Worm (Caenorhabditis elegans) whole organism, young adult: Measurements from ENCODE around the gene T05G5.4.

ENCODE experiments used
- B0336.3 ChIP-seq: fragments of 200-800 bp; sonication (Bioruptor generic); IDR thresholded peaks from 2 replicates; pipeline ENCODE4 v1.3.6; 2022; ENCODE audit warnings: missing genetic modification characterization, missing compliant biosample characterization
- C17E4.6 ChIP-seq: fragments of 200-800 bp; sonication (Bioruptor generic); IDR thresholded peaks from 2 replicates; pipeline ENCODE4 v1.3.6; 2022; ENCODE audit warnings: missing genetic modification reagents, missing genetic modification characterization, missing compliant biosample characterization
- D2030.7 ChIP-seq: fragments of 200-800 bp; sonication (Bioruptor generic); IDR thresholded peaks from 2 replicates; pipeline ENCODE4 v1.3.6; 2022; ENCODE audit warnings: missing genetic modification reagents, missing genetic modification characterization, missing compliant biosample characterization
- F22D6.2 ChIP-seq: sonication (generic microtip); optimal IDR thresholded peaks from 2 replicates; lab custom pipeline; 2016; ENCODE audit warnings: mild to moderate bottlenecking, missing genetic modification characterization, missing compliant biosample characterization
- F33H1.4 ChIP-seq: fragments of 200-800 bp; sonication (Bioruptor generic); IDR thresholded peaks from 2 replicates; pipeline ENCODE4 v1.3.6; 2022; ENCODE audit warnings: missing genetic modification reagents, missing genetic modification characterization, missing compliant biosample characterization
- F55B11.4 ChIP-seq: sonication (generic microtip); optimal IDR thresholded peaks from 2 replicates; lab custom pipeline; 2016; ENCODE audit warnings: missing compliant biosample characterization, missing genetic modification characterization, borderline replicate concordance; ENCODE audit not compliant: insufficient read depth
- Y53F4B.3 ChIP-seq: fragments of 200-800 bp; sonication (Bioruptor generic); IDR thresholded peaks from 2 replicates; pipeline ENCODE4 v1.3.6; 2022; ENCODE audit warnings: missing genetic modification reagents, missing genetic modification characterization, missing compliant biosample characterization
- Y67H2A.10 ChIP-seq: fragments of 200-800 bp; sonication (Bioruptor generic); conservative IDR thresholded peaks from 2 replicates; pipeline ENCODE4 v1.3.6; 2022; ENCODE audit warnings: missing genetic modification reagents, missing genetic modification characterization, missing compliant biosample characterization
- Y95B8A.8 ChIP-seq: fragments of 200-800 bp; sonication (Bioruptor generic); IDR thresholded peaks from 2 replicates; pipeline ENCODE4 v1.3.6; 2022; ENCODE audit warnings: missing genetic modification reagents, missing genetic modification characterization, missing compliant biosample characterization
- akir-1 ChIP-seq: fragments of 200-800 bp; sonication (Bioruptor generic); optimal IDR thresholded peaks from 2 replicates; lab custom pipeline; 2018; ENCODE audit warnings: mild to moderate bottlenecking, missing genetic modification characterization, moderate library complexity, missing compliant biosample characterization
- aptf-3 ChIP-seq: fragments of 200-800 bp; sonication (Bioruptor generic); IDR thresholded peaks from 2 replicates; pipeline ENCODE4 v1.3.6; 2022; ENCODE audit warnings: missing genetic modification characterization, missing compliant biosample characterization
- atf-7 ChIP-seq: sonication (generic microtip); optimal IDR thresholded peaks from 2 replicates; lab custom pipeline; 2017; ENCODE audit warnings: mild to moderate bottlenecking, missing genetic modification characterization, missing compliant biosample characterization
- attf-5 ChIP-seq: fragments of 200-800 bp; sonication (Bioruptor generic); optimal IDR thresholded peaks from 2 replicates; lab custom pipeline; 2018; ENCODE audit warnings: mild to moderate bottlenecking, missing genetic modification characterization, missing compliant biosample characterization
- attf-6 ChIP-seq: fragments of 200-800 bp; sonication (Bioruptor generic); IDR thresholded peaks from 2 replicates; pipeline ENCODE4 v1.3.6; 2022; ENCODE audit warnings: missing genetic modification reagents, missing genetic modification characterization, missing compliant biosample characterization
- ceh-100 ChIP-seq: fragments of 200-800 bp; sonication (Bioruptor generic); IDR thresholded peaks from 2 replicates; pipeline ENCODE4 v1.3.6; 2022; ENCODE audit warnings: missing genetic modification reagents, missing genetic modification characterization, missing compliant biosample characterization
- ceh-79 ChIP-seq: sonication (generic microtip); optimal IDR thresholded peaks from 2 replicates; lab custom pipeline; 2017; ENCODE audit warnings: mild to moderate bottlenecking, missing genetic modification characterization, missing compliant biosample characterization
- ceh-91 ChIP-seq: fragments of 200-800 bp; sonication (Bioruptor generic); IDR thresholded peaks from 2 replicates; pipeline ENCODE4 v1.3.6; 2022; ENCODE audit warnings: missing genetic modification reagents, missing genetic modification characterization, missing compliant biosample characterization
- chd-7 ChIP-seq: sonication (generic microtip); optimal IDR thresholded peaks from 2 replicates; lab custom pipeline; 2016; ENCODE audit warnings: mild to moderate bottlenecking, missing genetic modification characterization, moderate library complexity, missing compliant biosample characterization
- efl-1 ChIP-seq: fragments of 150-350 bp; optimal IDR thresholded peaks from 2 replicates; lab custom pipeline; 2014; ENCODE audit warnings: missing biosample characterization, missing genetic modification reagents, missing genetic modification characterization
- ekl-4 ChIP-seq: fragments of 200-800 bp; sonication (Bioruptor generic); IDR thresholded peaks from 2 replicates; pipeline ENCODE4 v1.3.6; 2022; ENCODE audit warnings: missing genetic modification reagents, missing genetic modification characterization, missing compliant biosample characterization
- hlh-12 ChIP-seq: sonication (generic microtip); optimal IDR thresholded peaks from 2 replicates; lab custom pipeline; 2016; ENCODE audit warnings: missing genetic modification characterization, missing compliant biosample characterization
- hsf-1 ChIP-seq: fragments of 200-800 bp; sonication (Bioruptor generic); IDR thresholded peaks from 2 replicates; pipeline ENCODE4 v1.3.6; 2022; ENCODE audit warnings: missing genetic modification reagents, missing genetic modification characterization, missing compliant biosample characterization
- let-607 ChIP-seq, 2 experiments: fragments of 200-800 bp in 1 of 2; sonication (Bioruptor generic) in 1 of 2; sonication (generic microtip) in 1 of 2; optimal IDR thresholded peaks; 2 replicates each; lab custom pipeline; 2016 to 2018; ENCODE audit warnings: mild to moderate bottlenecking in 2 of 2, missing compliant biosample characterization in 2 of 2, missing genetic modification characterization in 2 of 2, moderate library complexity in 2 of 2, missing genotype in 1 of 2
- lin-35 ChIP-seq, 3 experiments: fragments of 150-350 bp in 2 of 3; sonication (generic microtip) in 1 of 3; optimal IDR thresholded peaks; 2 replicates each; lab custom pipeline; 2014 to 2018; ENCODE audit warnings: missing biosample characterization in 3 of 3, missing genetic modification characterization in 3 of 3, missing genetic modification reagents in 3 of 3
- lir-1 ChIP-seq: fragments of 200-800 bp; sonication (Bioruptor generic); conservative IDR thresholded peaks from 2 replicates; pipeline ENCODE4 v1.3.6; 2022; ENCODE audit warnings: missing genetic modification reagents, missing genetic modification characterization, missing compliant biosample characterization
- lsl-1 ChIP-seq: fragments of 200-800 bp; sonication (Bioruptor generic); optimal IDR thresholded peaks from 2 replicates; lab custom pipeline; 2018; ENCODE audit warnings: mild to moderate bottlenecking, missing genetic modification characterization, moderate library complexity, missing compliant biosample characterization
- madf-3 ChIP-seq: fragments of 200-800 bp; sonication (Bioruptor generic); IDR thresholded peaks from 2 replicates; pipeline ENCODE4 v1.3.6; 2022; ENCODE audit warnings: missing genetic modification reagents, missing genetic modification characterization, missing compliant biosample characterization
- madf-6 ChIP-seq: fragments of 200-800 bp; sonication (Bioruptor generic); IDR thresholded peaks from 2 replicates; pipeline ENCODE4 v1.3.6; 2022; ENCODE audit warnings: missing genetic modification reagents, missing genetic modification characterization, missing compliant biosample characterization
- madf-8 ChIP-seq: fragments of 200-800 bp; sonication (Bioruptor generic); conservative IDR thresholded peaks from 2 replicates; pipeline ENCODE4 v1.3.6; 2022; ENCODE audit warnings: missing genetic modification reagents, missing genetic modification characterization, missing compliant biosample characterization
- mcd-1 ChIP-seq: fragments of 200-800 bp; sonication (Bioruptor generic); IDR thresholded peaks from 2 replicates; pipeline ENCODE4 v1.3.6; 2022; ENCODE audit warnings: missing genetic modification reagents, missing genetic modification characterization, missing compliant biosample characterization
- mel-28 ChIP-seq: sonication (generic microtip); optimal IDR thresholded peaks from 2 replicates; lab custom pipeline; 2016; ENCODE audit warnings: borderline replicate concordance, mild to moderate bottlenecking, missing genetic modification characterization, missing compliant biosample characterization
- mes-4 ChIP-seq: sonication (generic microtip); optimal IDR thresholded peaks from 2 replicates; lab custom pipeline; 2016; ENCODE audit warnings: missing genotype, missing genetic modification characterization, missing compliant biosample characterization
- mxl-1 ChIP-seq: sonication (generic microtip); optimal IDR thresholded peaks from 2 replicates; lab custom pipeline; 2016; ENCODE audit warnings: missing genetic modification characterization, missing compliant biosample characterization
- nfya-2 ChIP-seq: fragments of 200-800 bp; sonication (Bioruptor generic); IDR thresholded peaks from 2 replicates; pipeline ENCODE4 v1.3.6; 2022; ENCODE audit warnings: missing genetic modification reagents, missing genetic modification characterization, missing compliant biosample characterization
- nfyb-1 ChIP-seq: fragments of 200-800 bp; sonication (Bioruptor generic); IDR thresholded peaks from 2 replicates; pipeline ENCODE4 v1.3.6; 2022; ENCODE audit warnings: missing genetic modification reagents, missing genetic modification characterization, missing compliant biosample characterization
- nhr-179 ChIP-seq: sonication (generic microtip); optimal IDR thresholded peaks from 2 replicates; lab custom pipeline; 2016; ENCODE audit warnings: mild to moderate bottlenecking, missing genetic modification characterization, missing compliant biosample characterization
- nhr-27 ChIP-seq: fragments of 200-800 bp; sonication (Bioruptor generic); optimal IDR thresholded peaks from 2 replicates; lab custom pipeline; 2018; ENCODE audit warnings: mild to moderate bottlenecking, missing genetic modification characterization, moderate library complexity, missing compliant biosample characterization
- nhr-90 ChIP-seq: sonication (generic microtip); optimal IDR thresholded peaks from 2 replicates; lab custom pipeline; 2016; ENCODE audit warnings: missing genotype, mild to moderate bottlenecking, missing genetic modification characterization, missing compliant biosample characterization
- rec-8 ChIP-seq, 2 experiments: sonication (generic microtip); optimal IDR thresholded peaks; 2 replicates each; lab custom pipeline; 2016; ENCODE audit warnings: mild to moderate bottlenecking in 2 of 2, missing genetic modification characterization in 2 of 2, missing genetic modification reagents in 2 of 2, missing genotype in 2 of 2, missing biosample characterization in 1 of 2, missing compliant biosample characterization in 1 of 2, moderate library complexity in 1 of 2
- repo-1 ChIP-seq: sonication (generic microtip); optimal IDR thresholded peaks from 2 replicates; lab custom pipeline; 2017; ENCODE audit warnings: mild to moderate bottlenecking, missing genetic modification characterization, missing compliant biosample characterization
- sdz-38 ChIP-seq: sonication (generic microtip); optimal IDR thresholded peaks from 2 replicates; lab custom pipeline; 2016; ENCODE audit warnings: missing genotype, missing genetic modification characterization, missing compliant biosample characterization
- snpc-3.4 ChIP-seq: sonication (generic microtip); optimal IDR thresholded peaks from 2 replicates; lab custom pipeline; 2017; ENCODE audit warnings: missing genetic modification characterization, mild to moderate bottlenecking, missing compliant biosample characterization, antibody characterized with exemption, moderate library complexity, missing genotype, missing genetic modification reagents
- snpc-4 ChIP-seq, 5 experiments: fragments of 150-350 bp in 1 of 5; sonication (generic microtip) in 4 of 5; optimal IDR thresholded peaks; 2 replicates each; lab custom pipeline; 2014 to 2018; ENCODE audit warnings: missing genetic modification characterization in 5 of 5, missing biosample characterization in 3 of 5, antibody characterized with exemption in 2 of 5, mild to moderate bottlenecking in 2 of 5, missing compliant biosample characterization in 2 of 5, missing genotype in 2 of 5, moderate library complexity in 2 of 5, missing genetic modification reagents in 1 of 5
- somi-1 ChIP-seq: fragments of 200-800 bp; sonication (Bioruptor generic); optimal IDR thresholded peaks from 2 replicates; lab custom pipeline; 2018; ENCODE audit warnings: mild to moderate bottlenecking, missing genetic modification characterization, missing compliant biosample characterization
- tbx-9 ChIP-seq: sonication (generic microtip); optimal IDR thresholded peaks from 2 replicates; lab custom pipeline; 2016; ENCODE audit warnings: borderline replicate concordance, missing genetic modification characterization, inconsistent platforms, missing compliant biosample characterization
- unc-130 ChIP-seq: sonication (generic microtip); optimal IDR thresholded peaks from 2 replicates; lab custom pipeline; 2016; ENCODE audit warnings: missing genetic modification reagents, missing genetic modification characterization, missing compliant biosample characterization
- zfh-2 ChIP-seq: fragments of 200-800 bp; sonication (Bioruptor generic); conservative IDR thresholded peaks from 2 replicates; pipeline ENCODE4 v1.3.6; 2022; ENCODE audit warnings: missing genetic modification reagents, missing genetic modification characterization, missing compliant biosample characterization

The T05G5.4 gene

ce11 chrIII:9780665-9781304 lies 32.1 kb downstream of the T05G5.4 start, which contains the start of gene vha-1 (continued):
- TF ChIP-seq Y53F4B.3 (GFP tag; lab: Robert Waterston, UW), result no peak
- TF ChIP-seq sdz-38 (tag; lab: Kevin White, UChicago), result no peak
- TF ChIP-seq B0336.3 (GFP tag; lab: Robert Waterston, UW), result 0 out of 2 replicates have a peak, but pooled peaks have one; percentile 54
- TF ChIP-seq efl-1 (GFP tag; lab: Kevin White, UChicago), result peak; percentile 27
- peak; percentile 47; the same call in 1 of the 2 replicates for TF ChIP-seq D2030.7 (GFP tag; lab: Robert Waterston, UW)
- TF ChIP-seq mes-4 (tag; lab: Kevin White, UChicago), result no peak
- TF ChIP-seq C17E4.6 (GFP tag; lab: Robert Waterston, UW), result no peak
- peak; percentile 31 for TF ChIP-seq somi-1 (GFP tag; lab: Kevin White, UChicago)
- TF ChIP-seq tbx-9 (tag; lab: Kevin White, UChicago), result no peak
- peak; percentile 100 for TF ChIP-seq madf-3 (GFP tag; lab: Robert Waterston, UW)
- TF ChIP-seq madf-6 (GFP tag; lab: Robert Waterston, UW), result peak; percentile 38; the same call in 1 of the 2 replicates
- TF ChIP-seq aptf-3 (GFP tag; lab: Robert Waterston, UW), result no peak
- TF ChIP-seq ceh-91, result no peak
- peak; percentile 87 to 91 for TF ChIP-seq let-607 (tag; optimal IDR thresholded peaks at IDR 0.05; lab: Kevin White, UChicago)
- peak; percentile 55; the same call in 1 of the 2 replicates for TF ChIP-seq zfh-2 (GFP tag; lab: Robert Waterston, UW)
- TF ChIP-seq madf-8, result no peak
- no peak for TF ChIP-seq nfya-2 (GFP tag; lab: Robert Waterston, UW)
- TF ChIP-seq mcd-1 (GFP tag; lab: Robert Waterston, UW), result peak; percentile 97
- peak; percentile 97 for TF ChIP-seq ekl-4 (GFP tag; lab: Robert Waterston, UW)
- TF ChIP-seq chd-7, result no peak
- no peak for TF ChIP-seq ceh-79 (tag; lab: Kevin White, UChicago)
- no peak for TF ChIP-seq Y95B8A.8
- TF ChIP-seq F22D6.2 (tag; lab: Kevin White, UChicago), result no peak
- TF ChIP-seq ceh-100, result peak; percentile 77
- TF ChIP-seq rec-8 (tag; optimal IDR thresholded peaks at IDR 0.05; lab: Kevin White, UChicago), result no peak
- TF ChIP-seq nhr-179 (tag; lab: Kevin White, UChicago), result no peak
- no peak for TF ChIP-seq attf-6 (GFP tag; lab: Robert Waterston, UW)
- no peak for TF ChIP-seq F55B11.4 (tag; lab: Kevin White, UChicago)
- no peak for TF ChIP-seq nhr-27 (tag; lab: Kevin White, UChicago)
- peak; percentile 34 for TF ChIP-seq F33H1.4 (GFP tag; lab: Robert Waterston, UW)
- TF ChIP-seq repo-1 (tag; lab: Kevin White, UChicago), result no peak
- TF ChIP-seq Y67H2A.10, result peak; percentile 93
- TF ChIP-seq unc-130 (GFP tag; lab: Kevin White, UChicago), result no peak
- no peak for TF ChIP-seq mxl-1 (tag; lab: Kevin White, UChicago)
- peak; percentile 76 for TF ChIP-seq nhr-90 (tag; lab: Kevin White, UChicago)
- TF ChIP-seq mel-28 (tag; lab: Kevin White, UChicago), result no peak
- no peak for TF ChIP-seq lir-1 (GFP tag; lab: Robert Waterston, UW)
- TF ChIP-seq akir-1 (GFP tag; lab: Kevin White, UChicago), result no peak
- TF ChIP-seq nfyb-1, result peak; percentile 67; the same call in 1 of the 2 replicates
- peak in 1 of 3 experiments; percentile 55 for TF ChIP-seq lin-35 (GFP tag; optimal IDR thresholded peaks at IDR 0.05; lab: Kevin White, UChicago)
- TF ChIP-seq attf-5 (GFP tag; lab: Kevin White, UChicago), result peak; percentile 95
- TF ChIP-seq snpc-3.4 (tag; lab: Kevin White, UChicago), result no peak
- TF ChIP-seq snpc-4 (GFP tag; optimal IDR thresholded peaks at IDR 0.05; lab: Kevin White, UChicago), result no peak
- peak in 3 of 4 experiments; percentile 36 to 62 (median 46) for TF ChIP-seq snpc-4 (tag; optimal IDR thresholded peaks at IDR 0.05; lab: Kevin White, UChicago)
- TF ChIP-seq hlh-12, result no peak
- TF ChIP-seq atf-7 (tag; lab: Kevin White, UChicago), result peak; percentile 8
- peak; percentile 67 for TF ChIP-seq lsl-1
- no peak for TF ChIP-seq hsf-1 (GFP tag; lab: Robert Waterston, UW)
